Fruit fly (Drosophila melanogaster) whole organism, pupa: ENCODE data around the gene CG14932.

Source experiments
- CG17806 ChIP-seq: fragments of 200-800 bp; sonication (Bioruptor generic); optimal IDR thresholded peaks from 2 replicates; lab custom pipeline; 2018; ENCODE audit warnings: missing biosample characterization, mild to moderate bottlenecking, missing genetic modification characterization, moderate library complexity
- CG8301 ChIP-seq: fragments of 200-800 bp; sonication (Bioruptor generic); optimal IDR thresholded peaks from 2 replicates; lab custom pipeline; 2018; ENCODE audit warnings: missing biosample characterization, mild to moderate bottlenecking, missing genetic modification characterization
- CG9948 ChIP-seq: fragments of 200-800 bp; sonication (Bioruptor generic); optimal IDR thresholded peaks from 2 replicates; lab custom pipeline; 2018; ENCODE audit warnings: missing biosample characterization, mild to moderate bottlenecking, missing genetic modification characterization, moderate library complexity
- D1 ChIP-seq: fragments of 200-800 bp; sonication (Bioruptor generic); optimal IDR thresholded peaks from 2 replicates; lab custom pipeline; 2018; ENCODE audit warnings: missing biosample characterization, mild to moderate bottlenecking, missing genetic modification characterization, moderate library complexity
- Pif1A ChIP-seq: fragments of 200-800 bp; sonication (Bioruptor generic); optimal IDR thresholded peaks from 3 replicates; lab custom pipeline; 2016; ENCODE audit warnings: missing biosample characterization, missing genetic modification characterization
- Pif1B ChIP-seq: fragments of 200-800 bp; sonication (Bioruptor generic); optimal IDR thresholded peaks from 3 replicates; lab custom pipeline; 2016; ENCODE audit warnings: missing biosample characterization, missing genetic modification characterization
- Snoo ChIP-seq: fragments of 200-800 bp; sonication (Bioruptor generic); optimal IDR thresholded peaks from 3 replicates; lab custom pipeline; 2017; ENCODE audit warnings: missing biosample characterization, mild to moderate bottlenecking, missing genetic modification characterization, inconsistent platforms
- gl ChIP-seq: fragments of 200-800 bp; sonication (Bioruptor generic); optimal IDR thresholded peaks from 2 replicates; lab custom pipeline; 2018; ENCODE audit warnings: missing biosample characterization, mild to moderate bottlenecking, missing genetic modification characterization

DNA sequence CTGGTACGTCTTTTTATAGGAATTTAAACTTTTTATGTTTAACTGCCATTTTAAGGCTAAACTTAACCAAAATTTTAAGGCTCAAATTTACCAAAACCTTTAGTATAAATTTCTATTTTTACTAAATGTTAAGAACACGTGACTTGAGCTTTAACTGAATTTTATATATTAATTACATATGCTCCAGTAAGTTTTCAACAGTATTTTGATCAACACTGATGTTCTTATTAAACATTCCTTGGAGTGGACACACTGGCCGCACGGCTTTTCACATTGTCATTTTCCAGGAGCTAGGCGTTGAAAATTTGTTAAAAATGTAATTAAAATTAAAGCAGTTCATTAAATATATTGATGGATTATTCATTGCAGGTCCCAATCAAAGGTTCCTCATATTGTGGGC lies at the start of gene CG14932:
- no peak for TF ChIP-seq CG8301 (tag; lab: Kevin White, UChicago)
- TF ChIP-seq CG9948 (tag; lab: Kevin White, UChicago) = no peak
- no peak for TF ChIP-seq Pif1A
- no peak for TF ChIP-seq Pif1B
- no peak for TF ChIP-seq D1 (tag; lab: Kevin White, UChicago)
- TF ChIP-seq Snoo = no peak
- no peak for TF ChIP-seq CG17806 (tag; lab: Kevin White, UChicago)
- TF ChIP-seq gl (tag; lab: Kevin White, UChicago) = no peak
